Fruit fly (Drosophila melanogaster): ENCODE data around the gene Pli.

The Pli gene

DNA sequence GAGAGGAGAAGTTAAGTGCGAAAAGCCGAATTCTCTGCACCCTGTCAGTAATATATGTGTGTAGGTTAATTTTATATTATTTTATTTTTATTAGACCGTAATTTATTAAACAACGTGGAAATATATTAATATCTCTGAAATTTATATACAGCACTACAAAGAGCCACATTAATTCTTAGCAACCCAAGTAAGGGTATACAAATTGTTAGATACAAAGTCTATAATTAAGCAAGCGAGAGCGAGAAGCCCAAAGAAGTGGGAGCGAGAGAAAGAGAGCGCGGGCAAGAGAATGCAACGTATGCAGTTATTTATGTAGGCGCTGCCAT is 2.8 kb downstream of the Pli start (continued):
- TF ChIP-seq CG8281 (tag; optimal IDR thresholded peaks at IDR 0.05) (peak; percentile 82), ash1 (GFP tag; optimal IDR thresholded peaks at IDR 0.05) (no peak), CG6689 (GFP tag; IDR thresholded peaks at IDR 0.05) (peak; percentile 66), fd96Cb (tag; optimal IDR thresholded peaks at IDR 0.05) (peak; percentile 97), CHES-1-like (GFP tag; optimal IDR thresholded peaks at IDR 0.05) (no peak), jigr1 (GFP tag; IDR thresholded peaks at IDR 0.05) (peak; percentile 69; the same call in 2 of the 3 replicates), CG11456 (GFP tag; IDR thresholded peaks at IDR 0.05) (peak; percentile 81), CG1233 (GFP tag; optimal IDR thresholded peaks at IDR 0.05) (peak; percentile 93), CG30403 (GFP tag; optimal IDR thresholded peaks at IDR 0.05) (peak; percentile 89), CG33213 (GFP tag; optimal IDR thresholded peaks at IDR 0.05) (no peak), vvl (GFP tag; IDR thresholded peaks at IDR 0.05) (peak; percentile 97), Trl (optimal IDR thresholded peaks at IDR 0.05) (no peak), Trl (GFP tag; optimal IDR thresholded peaks at IDR 0.05) (peak; percentile 33), CG5245 (GFP tag; optimal IDR thresholded peaks at IDR 0.05) (peak; percentile 88), CG3847 (GFP tag; IDR thresholded peaks at IDR 0.05) (peak; percentile 88), CG6854 (GFP tag; optimal IDR thresholded peaks at IDR 0.05) (peak; percentile 69), dmrt11E (tag; optimal IDR thresholded peaks at IDR 0.05) (peak; percentile 99), Hsf (GFP tag; optimal IDR thresholded peaks at IDR 0.05) (peak; percentile 75), Lim3 (GFP tag; IDR thresholded peaks at IDR 0.05) (no peak), eve (GFP tag; optimal IDR thresholded peaks at IDR 0.05) (peak in 1 of 2 experiments; percentile 95), CG17829 (tag; optimal IDR thresholded peaks at IDR 0.05) (peak; percentile 98), pros (GFP tag; optimal IDR thresholded peaks at IDR 0.05) (no peak), Ets97D (GFP tag; optimal IDR thresholded peaks at IDR 0.05) (peak; percentile 34), CG14667 (GFP tag; IDR thresholded peaks at IDR 0.05) (peak; percentile 93), Sin3A (optimal IDR thresholded peaks at IDR 0.05) (no peak), Hr3 (GFP tag; optimal IDR thresholded peaks at IDR 0.05) (peak; percentile 94), Jarid2 (GFP tag; optimal IDR thresholded peaks at IDR 0.05) (peak; percentile 71), pb (GFP tag; optimal IDR thresholded peaks at IDR 0.05) (no peak), Fer1 (GFP tag; optimal IDR thresholded peaks at IDR 0.05) (peak; percentile 78), Optix (GFP tag; IDR thresholded peaks at IDR 0.05) (peak; percentile 72; the same call in 2 of the 3 replicates), ara (GFP tag; IDR thresholded peaks at IDR 0.05) (peak; percentile 97), Stat92E (GFP tag; optimal IDR thresholded peaks at IDR 0.05) (peak in 1 of 3 experiments; percentile 93), row (GFP tag; IDR thresholded peaks at IDR 0.05) (peak; percentile 97), CG13624 (GFP tag; optimal IDR thresholded peaks at IDR 0.05) (peak; percentile 24), CG8478 (optimal IDR thresholded peaks at IDR 0.05) (no peak), CG4282 (GFP tag; optimal IDR thresholded peaks at IDR 0.05) (no peak), CG30020 (tag; optimal IDR thresholded peaks at IDR 0.05) (peak; percentile 80), al (GFP tag; IDR thresholded peaks at IDR 0.05) (peak; percentile 54), chn (GFP tag; optimal IDR thresholded peaks at IDR 0.05) (peak; percentile 67), Deaf1 (tag; optimal IDR thresholded peaks at IDR 0.05) (peak; percentile 72), ATbp (GFP tag; optimal IDR thresholded peaks at IDR 0.05) (peak; percentile 90), gt (GFP tag; IDR thresholded peaks at IDR 0.05) (peak; percentile 82), CG1647 (GFP tag; optimal IDR thresholded peaks at IDR 0.05) (peak; percentile 60), CG17361 (GFP tag; IDR thresholded peaks at IDR 0.05) (peak; percentile 93), Chrac-16 (GFP tag; optimal IDR thresholded peaks at IDR 0.05) (peak; percentile 92), CG34224 (GFP tag; IDR thresholded peaks at IDR 0.05; ENCODE audit: partially characterized antibody) (no peak), Nf-YB (GFP tag; optimal IDR thresholded peaks at IDR 0.05) (peak; percentile 80), CG10565 (GFP tag; optimal IDR thresholded peaks at IDR 0.05) (peak; percentile 76), repo (GFP tag; optimal IDR thresholded peaks at IDR 0.05) (no peak), CG17802 (tag; optimal IDR thresholded peaks at IDR 0.05) (peak; percentile 82), btn (GFP tag; optimal IDR thresholded peaks at IDR 0.05) (peak; percentile 12), CG32767 (GFP tag; IDR thresholded peaks at IDR 0.05) (peak; percentile 92), knrl (GFP tag; IDR thresholded peaks at IDR 0.05; ENCODE audit: partially characterized antibody) (no peak)

Data from whole organism, embryonic.